Worm (Caenorhabditis elegans) whole organism, late embryonic: ENCODE measurements around the gene mrp-6.

Experiments used
- C08G9.2 ChIP-seq: sonication (generic microtip); optimal IDR thresholded peaks from 2 replicates; lab custom pipeline; 2016; ENCODE audit warnings: mild to moderate bottlenecking, missing genetic modification characterization, moderate library complexity, missing compliant biosample characterization
- F13H6.1 ChIP-seq: sonication (generic microtip); optimal IDR thresholded peaks from 2 replicates; lab custom pipeline; 2016; ENCODE audit warnings: missing genetic modification characterization, missing compliant biosample characterization
- T23F11.4 ChIP-seq: fragments of 200-800 bp; sonication (Bioruptor generic); optimal IDR thresholded peaks from 2 replicates; lab custom pipeline; 2018; ENCODE audit warnings: mild to moderate bottlenecking, missing genetic modification characterization, missing compliant biosample characterization
- ahr-1 ChIP-seq: sonication (generic microtip); optimal IDR thresholded peaks from 2 replicates; lab custom pipeline; 2016; ENCODE audit warnings: missing genetic modification characterization, missing compliant biosample characterization
- ama-1 ChIP-seq: fragments of 150-350 bp; optimal IDR thresholded peaks from 2 replicates; lab custom pipeline; 2014
- ceh-18 ChIP-seq: sonication (generic microtip); optimal IDR thresholded peaks from 2 replicates; lab custom pipeline; 2016; ENCODE audit warnings: missing genetic modification characterization, missing compliant biosample characterization
- ceh-19 ChIP-seq: fragments of 200-800 bp; sonication (Bioruptor generic); optimal IDR thresholded peaks from 2 replicates; lab custom pipeline; 2018; ENCODE audit warnings: mild to moderate bottlenecking, missing genetic modification characterization, missing compliant biosample characterization
- ceh-2 ChIP-seq: sonication (generic microtip); optimal IDR thresholded peaks from 2 replicates; lab custom pipeline; 2016; ENCODE audit warnings: missing genotype, missing genetic modification characterization, missing compliant biosample characterization
- ceh-24 ChIP-seq: sonication (generic microtip); optimal IDR thresholded peaks from 2 replicates; lab custom pipeline; 2016; ENCODE audit warnings: mild to moderate bottlenecking, missing genetic modification characterization, missing compliant biosample characterization
- ceh-31 ChIP-seq: sonication (generic microtip); optimal IDR thresholded peaks from 2 replicates; lab custom pipeline; 2016; ENCODE audit warnings: missing genetic modification characterization, missing compliant biosample characterization
- ceh-6 ChIP-seq: fragments of 200-800 bp; sonication (Bioruptor generic); optimal IDR thresholded peaks from 2 replicates; lab custom pipeline; 2018; ENCODE audit warnings: mild to moderate bottlenecking, missing genetic modification characterization, missing compliant biosample characterization
- ceh-9 ChIP-seq: sonication (generic microtip); optimal IDR thresholded peaks from 2 replicates; lab custom pipeline; 2016; ENCODE audit warnings: mild to moderate bottlenecking, missing genetic modification characterization, inconsistent platforms, missing compliant biosample characterization
- che-1 ChIP-seq: sonication (generic microtip); optimal IDR thresholded peaks from 2 replicates; lab custom pipeline; 2016; ENCODE audit warnings: mild to moderate bottlenecking, missing genetic modification characterization, missing compliant biosample characterization
- dmd-4 ChIP-seq: sonication (generic microtip); optimal IDR thresholded peaks from 2 replicates; lab custom pipeline; 2016; ENCODE audit warnings: borderline replicate concordance, missing genetic modification characterization, missing compliant biosample characterization
- dve-1 ChIP-seq: sonication (generic microtip); optimal IDR thresholded peaks from 2 replicates; lab custom pipeline; 2017; ENCODE audit warnings: antibody characterized with exemption, mild to moderate bottlenecking, missing genetic modification characterization, missing compliant biosample characterization
- elt-4 ChIP-seq: sonication (generic microtip); optimal IDR thresholded peaks from 2 replicates; lab custom pipeline; 2016; ENCODE audit warnings: missing genetic modification characterization, missing compliant biosample characterization
- ets-4 ChIP-seq: sonication (generic microtip); optimal IDR thresholded peaks from 2 replicates; lab custom pipeline; 2016; ENCODE audit warnings: missing genetic modification characterization, missing compliant biosample characterization
- eyg-1 ChIP-seq: sonication (generic microtip); optimal IDR thresholded peaks from 2 replicates; lab custom pipeline; 2016; ENCODE audit warnings: missing genotype, missing genetic modification characterization, missing compliant biosample characterization
- fkh-10 ChIP-seq: fragments of 150-350 bp; optimal IDR thresholded peaks from 2 replicates; lab custom pipeline; 2014; ENCODE audit warnings: missing biosample characterization, missing genetic modification reagents, missing genetic modification characterization
- hlh-13 ChIP-seq: fragments of 200-800 bp; sonication (Bioruptor generic); optimal IDR thresholded peaks from 2 replicates; lab custom pipeline; 2018; ENCODE audit warnings: mild to moderate bottlenecking, missing genetic modification characterization, missing compliant biosample characterization
- hlh-15 ChIP-seq: sonication (generic microtip); optimal IDR thresholded peaks from 2 replicates; lab custom pipeline; 2016; ENCODE audit warnings: missing genetic modification characterization, missing compliant biosample characterization
- hlh-30 ChIP-seq: sonication (generic microtip); optimal IDR thresholded peaks from 2 replicates; lab custom pipeline; 2017; ENCODE audit warnings: antibody characterized with exemption, missing genetic modification characterization, missing compliant biosample characterization; ENCODE audit not compliant: insufficient read depth
- lim-6 ChIP-seq: sonication (generic microtip); optimal IDR thresholded peaks from 2 replicates; lab custom pipeline; 2016; ENCODE audit warnings: missing genetic modification characterization, missing compliant biosample characterization
- lin-11 ChIP-seq: fragments of 200-800 bp; sonication (Bioruptor generic); optimal IDR thresholded peaks from 2 replicates; lab custom pipeline; 2018; ENCODE audit warnings: mild to moderate bottlenecking, missing genetic modification characterization, missing compliant biosample characterization
- madf-2 ChIP-seq: sonication (generic microtip); optimal IDR thresholded peaks from 2 replicates; lab custom pipeline; 2017; ENCODE audit warnings: missing genetic modification characterization, missing compliant biosample characterization
- mec-3 ChIP-seq: sonication (generic microtip); optimal IDR thresholded peaks from 2 replicates; lab custom pipeline; 2016; ENCODE audit warnings: borderline replicate concordance, missing genetic modification characterization, missing compliant biosample characterization
- nfya-1 ChIP-seq: sonication (generic microtip); optimal IDR thresholded peaks from 2 replicates; lab custom pipeline; 2017; ENCODE audit warnings: missing genetic modification characterization, mild to moderate bottlenecking, missing compliant biosample characterization, antibody characterized with exemption, moderate library complexity
- npax-4 ChIP-seq: sonication (generic microtip); optimal IDR thresholded peaks from 2 replicates; lab custom pipeline; 2016; ENCODE audit warnings: missing genetic modification characterization, missing compliant biosample characterization
- pat-9 ChIP-seq: fragments of 200-800 bp; sonication (Bioruptor generic); optimal IDR thresholded peaks from 2 replicates; lab custom pipeline; 2018; ENCODE audit warnings: mild to moderate bottlenecking, missing genetic modification characterization, moderate library complexity, missing compliant biosample characterization
- pax-1 ChIP-seq: fragments of 150-350 bp; optimal IDR thresholded peaks from 2 replicates; lab custom pipeline; 2014; ENCODE audit warnings: missing biosample characterization, missing genetic modification characterization
- pha-4 ChIP-seq: fragments of 150-350 bp; optimal IDR thresholded peaks from 2 replicates; lab custom pipeline; 2018; ENCODE audit warnings: missing biosample characterization, missing genetic modification reagents, missing genetic modification characterization
- pros-1 ChIP-seq: fragments of 150-350 bp; optimal IDR thresholded peaks from 2 replicates; lab custom pipeline; 2014; ENCODE audit warnings: missing biosample characterization, missing genetic modification reagents, missing genetic modification characterization
- ref-2 ChIP-seq: sonication (generic microtip); optimal IDR thresholded peaks from 2 replicates; lab custom pipeline; 2016; ENCODE audit warnings: missing genetic modification characterization, missing compliant biosample characterization
- sox-2 ChIP-seq: fragments of 200-800 bp; sonication (Bioruptor generic); IDR thresholded peaks from 2 replicates; pipeline ENCODE4 v1.3.6; 2022; ENCODE audit warnings: missing genetic modification reagents, missing genetic modification characterization, missing compliant biosample characterization
- sox-4 ChIP-seq: sonication (generic microtip); optimal IDR thresholded peaks from 2 replicates; lab custom pipeline; 2017; ENCODE audit warnings: mild to moderate bottlenecking, missing genetic modification characterization, inconsistent platforms, missing compliant biosample characterization
- tbx-2 ChIP-seq: sonication (generic microtip); optimal IDR thresholded peaks from 2 replicates; lab custom pipeline; 2016; ENCODE audit warnings: missing genetic modification characterization, missing compliant biosample characterization
- tbx-7 ChIP-seq: sonication (generic microtip); optimal IDR thresholded peaks from 2 replicates; lab custom pipeline; 2016; ENCODE audit warnings: missing genotype, missing genetic modification characterization, missing compliant biosample characterization
- unc-42 ChIP-seq: sonication (generic microtip); optimal IDR thresholded peaks from 2 replicates; lab custom pipeline; 2016; ENCODE audit warnings: missing genotype, missing genetic modification characterization, missing compliant biosample characterization
- unc-55 ChIP-seq: sonication (generic microtip); optimal IDR thresholded peaks from 2 replicates; lab custom pipeline; 2017; ENCODE audit warnings: missing biosample characterization, missing genetic modification reagents, missing genetic modification characterization
- unc-86 ChIP-seq: sonication (generic microtip); optimal IDR thresholded peaks from 2 replicates; lab custom pipeline; 2016; ENCODE audit warnings: missing genetic modification characterization, missing compliant biosample characterization
- zip-5 ChIP-seq: sonication (generic microtip); optimal IDR thresholded peaks from 2 replicates; lab custom pipeline; 2016; ENCODE audit warnings: missing genetic modification characterization, missing compliant biosample characterization
- ztf-16 ChIP-seq: sonication (generic microtip); optimal IDR thresholded peaks from 2 replicates; lab custom pipeline; 2017; ENCODE audit warnings: missing genetic modification characterization, missing compliant biosample characterization

mrp-6 gene

DNA sequence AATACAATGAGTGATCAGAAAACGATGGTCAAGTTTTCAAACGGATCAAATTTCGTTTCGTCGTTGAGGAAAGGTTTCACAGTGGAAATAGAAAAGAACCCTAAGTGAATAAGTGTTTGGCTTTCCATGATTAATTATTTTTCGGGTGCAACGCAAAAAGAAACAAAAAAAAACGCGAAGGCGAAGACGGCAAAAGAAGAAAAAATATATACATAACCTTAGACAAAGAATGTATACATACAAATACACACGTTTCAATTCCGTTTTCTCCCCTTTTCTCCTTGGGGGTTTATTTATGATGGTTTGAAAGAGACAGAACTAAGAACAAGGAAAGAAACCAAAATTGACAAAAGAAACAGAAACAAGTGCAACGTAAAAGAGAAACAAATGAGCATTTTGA lies 24.6 kb downstream of the mrp-6 start:
- no peak for TF ChIP-seq ztf-16 (tag; lab: Kevin White, UChicago)
- TF ChIP-seq tbx-2 (tag; lab: Kevin White, UChicago), result no peak
- no peak for TF ChIP-seq mec-3 (tag; lab: Kevin White, UChicago)
- TF ChIP-seq ceh-2, result no peak
- no peak for TF ChIP-seq eyg-1
- TF ChIP-seq, all 69 proteins: peak for 0

DNA sequence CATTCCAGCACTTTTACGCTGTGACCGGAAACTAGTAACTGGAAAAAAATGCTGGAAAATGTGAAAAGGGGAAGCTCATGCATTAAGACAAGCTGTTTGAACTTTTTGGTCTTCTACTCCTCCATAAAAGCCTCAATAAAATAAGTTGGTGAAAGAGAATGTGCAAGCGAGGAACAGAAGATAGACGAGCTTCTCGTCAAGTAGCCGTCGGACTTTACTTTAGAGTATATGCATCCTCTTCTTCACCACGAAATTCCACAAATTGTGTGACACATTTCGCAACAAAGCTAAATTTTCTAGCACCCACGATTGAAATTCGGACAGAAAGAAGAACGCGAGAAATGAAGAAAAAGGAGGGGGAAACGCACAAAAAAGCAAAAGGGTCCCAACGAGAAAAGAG lies 26.6 kb downstream of the mrp-6 start:
- TF ChIP-seq dve-1 (no peak), ceh-19 (GFP tag; lab: Kevin White, UChicago) (no peak), che-1 (no peak), elt-4 (tag; lab: Kevin White, UChicago) (no peak), sox-2 (no peak), lin-11 (tag; lab: Kevin White, UChicago) (no peak), sox-4 (tag; lab: Kevin White, UChicago) (no peak), hlh-15 (tag; lab: Kevin White, UChicago) (no peak), ceh-9 (tag; lab: Kevin White, UChicago) (no peak), ceh-6 (GFP tag; lab: Kevin White, UChicago) (no peak), dmd-4 (tag; lab: Kevin White, UChicago) (no peak)

DNA sequence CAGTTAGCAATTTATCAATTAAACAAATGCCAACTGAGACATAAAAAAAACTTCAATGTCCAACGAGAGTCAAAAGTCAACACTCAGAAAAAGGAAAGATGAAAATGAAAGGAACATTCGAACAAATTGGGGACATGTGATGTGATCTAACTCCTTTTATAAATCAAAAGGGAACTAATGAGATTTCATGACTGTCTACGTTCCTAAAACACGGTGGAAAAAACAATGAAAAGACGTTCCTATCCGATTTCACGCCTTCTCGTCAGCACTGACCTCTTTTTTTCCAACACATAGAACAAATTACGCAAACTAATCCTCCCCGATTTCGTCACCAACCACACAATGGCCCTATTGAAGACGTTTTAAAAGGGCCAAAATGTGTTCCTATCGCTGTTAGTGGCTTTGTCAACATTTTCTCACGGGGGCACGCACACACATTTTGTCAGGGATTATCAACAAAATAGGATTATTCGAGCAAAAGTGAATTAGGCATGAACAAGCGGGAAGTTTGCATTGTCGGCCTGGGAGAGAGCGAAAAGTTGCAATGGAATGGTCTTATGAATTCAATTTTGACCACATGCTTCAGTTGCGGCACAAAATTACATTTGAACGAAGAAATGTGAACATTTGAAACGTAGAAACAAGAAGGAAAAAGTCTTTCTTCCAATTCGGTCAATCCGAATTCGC lies 27.2 kb downstream of the mrp-6 start:
- peak; percentile 93 for TF ChIP-seq unc-42 (tag; lab: Kevin White, UChicago)
- no peak for TF ChIP-seq ceh-19 (GFP tag; lab: Kevin White, UChicago)

DNA sequence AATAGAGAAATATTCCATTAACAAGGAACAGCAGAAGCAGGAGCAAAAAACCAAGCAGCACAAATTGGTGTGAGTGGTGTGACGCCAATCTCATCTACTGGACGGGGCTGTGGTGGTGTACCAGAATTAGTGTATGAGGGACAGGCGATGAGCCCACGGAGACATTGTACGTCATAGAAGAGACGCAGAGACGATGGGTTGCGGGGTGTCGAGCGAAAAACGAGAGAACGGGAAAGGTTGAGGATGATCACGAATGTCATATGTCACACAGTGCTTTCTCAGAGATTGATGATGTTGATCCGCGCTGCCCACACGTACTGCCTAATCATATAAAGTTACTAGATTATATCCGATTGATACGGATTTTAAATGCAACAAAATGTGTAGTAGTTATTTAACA lies 28.7 kb downstream of the mrp-6 start:
- TF ChIP-seq sox-2 (no peak), hlh-30 (tag; lab: Kevin White, UChicago) (peak; percentile 52), fkh-10 (GFP tag; lab: Kevin White, UChicago) (no peak), unc-86 (tag; lab: Kevin White, UChicago) (no peak), F13H6.1 (tag; lab: Kevin White, UChicago) (no peak), hlh-13 (GFP tag; lab: Kevin White, UChicago) (no peak), nfya-1 (tag; lab: Kevin White, UChicago) (peak; percentile 17), ahr-1 (tag; lab: Kevin White, UChicago) (no peak), ref-2 (tag; lab: Kevin White, UChicago) (peak; percentile 28), mec-3 (tag; lab: Kevin White, UChicago) (no peak), ceh-9 (tag; lab: Kevin White, UChicago) (no peak), pax-1 (no peak), npax-4 (tag; lab: Kevin White, UChicago) (no peak), tbx-2 (tag; lab: Kevin White, UChicago) (peak; percentile 41), zip-5 (tag; lab: Kevin White, UChicago) (no peak), che-1 (no peak), ceh-18 (no peak), ceh-2 (peak; percentile 5), ceh-24 (tag; lab: Kevin White, UChicago) (no peak), lin-11 (tag; lab: Kevin White, UChicago) (no peak), ceh-31 (tag; lab: Kevin White, UChicago) (peak; percentile 42), madf-2 (tag; lab: Kevin White, UChicago) (no peak), unc-55 (GFP tag; lab: Kevin White, UChicago) (peak; percentile 96)
- TF ChIP-seq, all 69 proteins: peak for 7

DNA sequence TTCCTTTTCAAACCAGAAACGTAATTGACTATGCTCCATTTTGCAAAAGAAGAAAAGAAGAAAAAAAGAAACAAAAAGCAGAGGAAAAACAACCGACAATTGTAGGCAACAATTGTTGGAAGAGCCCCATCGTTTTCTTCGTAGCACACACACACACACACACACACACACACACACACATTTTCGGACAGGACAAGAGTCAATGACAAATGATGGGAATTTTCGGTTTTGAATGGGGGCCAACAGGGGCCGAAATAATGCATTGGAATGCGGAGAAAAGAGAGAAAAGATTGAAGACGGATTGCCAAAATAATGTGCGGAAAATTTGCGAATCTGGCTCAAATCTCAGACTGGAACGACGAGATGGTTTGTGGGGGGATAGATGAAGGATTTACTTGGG lies 31.8 kb downstream of the mrp-6 start:
- TF ChIP-seq pros-1 (tag; lab: Kevin White, UChicago), result no peak
- TF ChIP-seq madf-2 (tag; lab: Kevin White, UChicago), result no peak
- no peak for TF ChIP-seq ets-4 (tag; lab: Kevin White, UChicago)
- TF ChIP-seq pat-9, result no peak
- no peak for TF ChIP-seq tbx-7 (tag; lab: Kevin White, UChicago)
- TF ChIP-seq lin-11 (tag; lab: Kevin White, UChicago), result no peak
- no peak for TF ChIP-seq unc-42 (tag; lab: Kevin White, UChicago)
- no peak for TF ChIP-seq C08G9.2
- no peak for TF ChIP-seq elt-4 (tag; lab: Kevin White, UChicago)
- TF ChIP-seq ama-1 (lab: Kevin White, UChicago), result no peak
- no peak for TF ChIP-seq sox-4 (tag; lab: Kevin White, UChicago)
- no peak for TF ChIP-seq T23F11.4 (GFP tag; lab: Kevin White, UChicago)
- no peak for TF ChIP-seq lim-6 (tag; lab: Kevin White, UChicago)
- no peak for TF ChIP-seq ceh-9 (tag; lab: Kevin White, UChicago)
- TF ChIP-seq pha-4 (tag; lab: Kevin White, UChicago), result no peak
- no peak for TF ChIP-seq ceh-2
- TF ChIP-seq, all 69 proteins: peak for 0
